Worm (Caenorhabditis elegans) whole organism, L2 larva: ENCODE measurements around the gene nhr-35.

Source experiments
- C34F6.9 ChIP-seq: fragments of 150-350 bp; optimal IDR thresholded peaks from 2 replicates; lab custom pipeline; 2014; ENCODE audit warnings: missing biosample characterization, missing genetic modification characterization
- F13H6.1 ChIP-seq: sonication (generic microtip); optimal IDR thresholded peaks from 2 replicates; lab custom pipeline; 2016; ENCODE audit warnings: missing genetic modification characterization, missing compliant biosample characterization
- R02D3.7 ChIP-seq: fragments of 150-350 bp; optimal IDR thresholded peaks from 2 replicates; lab custom pipeline; 2014; ENCODE audit warnings: missing biosample characterization, missing genetic modification characterization
- Y55F3AM.14 ChIP-seq: fragments of 200-800 bp; sonication (Bioruptor generic); optimal IDR thresholded peaks from 2 replicates; lab custom pipeline; 2018; ENCODE audit warnings: mild to moderate bottlenecking, missing genetic modification characterization, missing compliant biosample characterization
- ZK546.5 ChIP-seq: sonication (generic microtip); optimal IDR thresholded peaks from 2 replicates; lab custom pipeline; 2017; ENCODE audit warnings: missing biosample characterization, missing genetic modification characterization
- alr-1 ChIP-seq: fragments of 150-350 bp; optimal IDR thresholded peaks from 2 replicates; lab custom pipeline; 2014; ENCODE audit warnings: missing biosample characterization, missing genetic modification characterization
- ama-1 ChIP-seq: fragments of 150-350 bp; optimal IDR thresholded peaks from 2 replicates; lab custom pipeline; 2018; ENCODE audit warnings: inconsistent platforms
- blmp-1 ChIP-seq: sonication (generic microtip); optimal IDR thresholded peaks from 2 replicates; lab custom pipeline; 2017; ENCODE audit warnings: missing genetic modification characterization, mild to moderate bottlenecking, missing compliant biosample characterization, antibody characterized with exemption, moderate library complexity; ENCODE audit not compliant: insufficient read depth
- ceh-82 ChIP-seq: fragments of 150-350 bp; optimal IDR thresholded peaks from 2 replicates; lab custom pipeline; 2014; ENCODE audit warnings: missing biosample characterization, missing genetic modification characterization
- crh-2 ChIP-seq: sonication (generic microtip); optimal IDR thresholded peaks from 2 replicates; lab custom pipeline; 2017; ENCODE audit warnings: missing biosample characterization, missing genetic modification characterization
- dmd-4 ChIP-seq: sonication (generic microtip); optimal IDR thresholded peaks from 2 replicates; lab custom pipeline; 2017; ENCODE audit warnings: missing biosample characterization, missing genetic modification characterization
- egl-27 ChIP-seq: sonication (generic microtip); optimal IDR thresholded peaks from 3 replicates; lab custom pipeline; 2017; ENCODE audit warnings: missing biosample characterization, missing genetic modification reagents, missing genetic modification characterization
- elt-1 ChIP-seq: fragments of 150-350 bp; optimal IDR thresholded peaks from 2 replicates; lab custom pipeline; 2014; ENCODE audit warnings: missing biosample characterization, missing genetic modification characterization
- fos-1 ChIP-seq: fragments of 150-350 bp; optimal IDR thresholded peaks from 2 replicates; lab custom pipeline; 2014; ENCODE audit warnings: missing biosample characterization, missing genetic modification characterization
- gmeb-1 ChIP-seq: fragments of 150-350 bp; optimal IDR thresholded peaks from 2 replicates; lab custom pipeline; 2014; ENCODE audit warnings: missing biosample characterization, missing genetic modification characterization
- lin-11 ChIP-seq: fragments of 150-350 bp; sonication (generic microtip); optimal IDR thresholded peaks from 2 replicates; lab custom pipeline; 2014; ENCODE audit warnings: missing biosample characterization, missing genetic modification characterization, inconsistent platforms, mixed read lengths
- lin-39 ChIP-seq: fragments of 150-350 bp; optimal IDR thresholded peaks from 2 replicates; lab custom pipeline; 2014; ENCODE audit warnings: missing biosample characterization, missing genetic modification reagents, missing genetic modification characterization
- lsy-2 ChIP-seq, 2 experiments: fragments of 150-350 bp in 1 of 2; sonication (generic microtip) in 1 of 2; optimal IDR thresholded peaks; 2 replicates each; lab custom pipeline; 2014 to 2017; ENCODE audit warnings: missing biosample characterization in 2 of 2, missing genetic modification characterization in 2 of 2
- mab-5 ChIP-seq: fragments of 150-350 bp; optimal IDR thresholded peaks from 2 replicates; lab custom pipeline; 2014; ENCODE audit warnings: missing biosample characterization, missing genetic modification characterization
- mbf-1 ChIP-seq: sonication (generic microtip); optimal IDR thresholded peaks from 2 replicates; lab custom pipeline; 2017; ENCODE audit warnings: missing biosample characterization, missing genetic modification characterization
- mdl-1 ChIP-seq, 2 experiments: fragments of 150-350 bp in 1 of 2; sonication (generic microtip) in 1 of 2; optimal IDR thresholded peaks; 2 replicates each; lab custom pipeline; 2017; ENCODE audit warnings: missing biosample characterization in 2 of 2, missing genetic modification characterization in 2 of 2
- nhr-10 ChIP-seq: sonication (generic microtip); optimal IDR thresholded peaks from 2 replicates; lab custom pipeline; 2017; ENCODE audit warnings: missing biosample characterization, missing genetic modification characterization
- nhr-11 ChIP-seq: fragments of 150-350 bp; optimal IDR thresholded peaks from 2 replicates; lab custom pipeline; 2014; ENCODE audit warnings: missing biosample characterization, missing genetic modification characterization
- nhr-12 ChIP-seq: fragments of 150-350 bp; optimal IDR thresholded peaks from 2 replicates; lab custom pipeline; 2014; ENCODE audit warnings: missing biosample characterization, missing genetic modification characterization
- nhr-129 ChIP-seq: fragments of 150-350 bp; optimal IDR thresholded peaks from 2 replicates; lab custom pipeline; 2014; ENCODE audit warnings: missing biosample characterization, missing genetic modification characterization
- nhr-23 ChIP-seq: fragments of 150-350 bp; optimal IDR thresholded peaks from 2 replicates; lab custom pipeline; 2014; ENCODE audit warnings: missing biosample characterization, missing genetic modification reagents, missing genetic modification characterization
- nhr-237 ChIP-seq: fragments of 150-350 bp; optimal IDR thresholded peaks from 2 replicates; lab custom pipeline; 2014; ENCODE audit warnings: missing biosample characterization, missing genetic modification characterization
- nhr-25 ChIP-seq: fragments of 150-350 bp; sonication (generic microtip); optimal IDR thresholded peaks from 3 replicates; lab custom pipeline; 2014; ENCODE audit warnings: missing biosample characterization, missing genetic modification characterization
- nhr-6 ChIP-seq: fragments of 150-350 bp; optimal IDR thresholded peaks from 2 replicates; lab custom pipeline; 2014; ENCODE audit warnings: missing biosample characterization, missing genetic modification characterization
- nhr-77 ChIP-seq: fragments of 150-350 bp; optimal IDR thresholded peaks from 2 replicates; lab custom pipeline; 2014; ENCODE audit warnings: missing biosample characterization, missing genetic modification characterization
- peb-1 ChIP-seq: fragments of 150-350 bp; optimal IDR thresholded peaks from 2 replicates; lab custom pipeline; 2014; ENCODE audit warnings: missing biosample characterization, missing genetic modification characterization
- sem-4 ChIP-seq: fragments of 150-350 bp; optimal IDR thresholded peaks from 2 replicates; lab custom pipeline; 2014; ENCODE audit warnings: missing biosample characterization, missing genetic modification reagents, missing genetic modification characterization
- skn-1 ChIP-seq: sonication (generic microtip); optimal IDR thresholded peaks from 2 replicates; lab custom pipeline; 2017; ENCODE audit warnings: missing biosample characterization, missing genetic modification characterization
- sma-3 ChIP-seq: sonication (generic microtip); optimal IDR thresholded peaks from 2 replicates; lab custom pipeline; 2016; ENCODE audit warnings: missing genetic modification reagents, missing genetic modification characterization, missing compliant biosample characterization
- sma-9 ChIP-seq, 2 experiments: fragments of 150-350 bp in 1 of 2; sonication (generic microtip) in 1 of 2; optimal IDR thresholded peaks; 2 replicates each; lab custom pipeline; 2014 to 2016; ENCODE audit warnings: missing genetic modification characterization in 2 of 2, mild to moderate bottlenecking in 1 of 2, missing biosample characterization in 1 of 2, missing compliant biosample characterization in 1 of 2, missing genetic modification reagents in 1 of 2, moderate library complexity in 1 of 2
- zag-1 ChIP-seq: fragments of 150-350 bp; optimal IDR thresholded peaks from 2 replicates; lab custom pipeline; 2014; ENCODE audit warnings: missing biosample characterization, missing genetic modification characterization
- ztf-11 ChIP-seq: sonication (generic microtip); optimal IDR thresholded peaks from 2 replicates; lab custom pipeline; 2017; ENCODE audit warnings: missing biosample characterization, missing genetic modification characterization
- ztf-4 ChIP-seq: fragments of 150-350 bp; optimal IDR thresholded peaks from 2 replicates; lab custom pipeline; 2014; ENCODE audit warnings: missing biosample characterization, missing genetic modification characterization

The nhr-35 gene

ce11 chrX:4498478-4498877 is 34.0 kb upstream of the nhr-35 start:
- TF ChIP-seq dmd-4 (tag; lab: Kevin White, UChicago), result no peak
- no peak for TF ChIP-seq nhr-77 (tag; lab: Kevin White, UChicago)
- no peak for TF ChIP-seq sem-4 (tag; lab: Kevin White, UChicago)
- no peak for TF ChIP-seq F13H6.1 (tag; lab: Kevin White, UChicago)
- TF ChIP-seq mab-5, result no peak
- TF ChIP-seq fos-1, result no peak
- TF ChIP-seq ceh-82, result no peak

DNA sequence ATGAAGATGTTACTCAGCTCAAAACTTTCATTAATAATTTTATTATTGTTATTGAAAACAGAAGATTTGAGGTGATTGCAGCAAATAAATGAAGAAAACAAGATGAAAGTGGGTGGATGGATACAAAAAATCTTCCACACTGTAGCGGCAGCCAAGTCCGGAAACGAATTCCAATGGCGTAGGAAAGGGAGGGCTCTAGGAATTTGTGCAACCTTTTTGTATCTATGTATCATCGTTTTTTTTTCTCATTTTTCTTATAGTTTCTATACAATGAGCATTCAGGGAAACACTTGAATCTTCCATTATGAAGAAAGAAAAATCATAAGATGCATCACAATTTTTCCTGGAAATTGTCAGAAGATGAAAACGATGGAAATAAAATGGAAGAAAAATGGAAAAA is 32.0 kb upstream of the nhr-35 start:
- TF ChIP-seq nhr-23, result no peak
- TF ChIP-seq fos-1, result no peak
- TF ChIP-seq Y55F3AM.14 (GFP tag; lab: Kevin White, UChicago), result no peak
- TF ChIP-seq lin-39 (tag; lab: Kevin White, UChicago), result no peak
- TF ChIP-seq alr-1 (tag; lab: Kevin White, UChicago), result no peak
- no peak for TF ChIP-seq peb-1 (tag; lab: Kevin White, UChicago)
- no peak for TF ChIP-seq nhr-129 (tag; lab: Kevin White, UChicago)
- no peak for TF ChIP-seq sma-9 (GFP tag; optimal IDR thresholded peaks at IDR 0.05; lab: Kevin White, UChicago)
- TF ChIP-seq sma-9 (tag; optimal IDR thresholded peaks at IDR 0.05; lab: Kevin White, UChicago), result no peak
- TF ChIP-seq nhr-6 (tag; lab: Kevin White, UChicago), result no peak
- no peak for TF ChIP-seq R02D3.7 (tag; lab: Kevin White, UChicago)
- no peak for TF ChIP-seq dmd-4 (tag; lab: Kevin White, UChicago)
- no peak for TF ChIP-seq elt-1 (tag; lab: Kevin White, UChicago)
- TF ChIP-seq mab-5, result no peak
- no peak for TF ChIP-seq nhr-11 (tag; lab: Kevin White, UChicago)
- no peak for TF ChIP-seq ztf-11 (tag; lab: Kevin White, UChicago)
- TF ChIP-seq nhr-10 (tag; lab: Kevin White, UChicago), result no peak
- TF ChIP-seq mbf-1 (tag; lab: Kevin White, UChicago), result no peak
- TF ChIP-seq C34F6.9, result no peak
- no peak for TF ChIP-seq nhr-77 (tag; lab: Kevin White, UChicago)
- TF ChIP-seq, all 48 proteins: peak for 0

- no peak for TF ChIP-seq blmp-1 (tag; lab: Kevin White, UChicago)
- TF ChIP-seq sem-4 (tag; lab: Kevin White, UChicago), result no peak
- no peak for TF ChIP-seq lin-11
- TF ChIP-seq skn-1 (tag; lab: Kevin White, UChicago), result no peak
- no peak for TF ChIP-seq ZK546.5
- no peak for TF ChIP-seq nhr-11 (tag; lab: Kevin White, UChicago)
- TF ChIP-seq R02D3.7 (tag; lab: Kevin White, UChicago), result no peak
- no peak for TF ChIP-seq sma-9 (GFP tag; optimal IDR thresholded peaks at IDR 0.05; lab: Kevin White, UChicago)
- TF ChIP-seq sma-9 (tag; optimal IDR thresholded peaks at IDR 0.05; lab: Kevin White, UChicago), result no peak
- TF ChIP-seq ceh-82, result no peak
- TF ChIP-seq ama-1 (lab: Kevin White, UChicago), result no peak
- TF ChIP-seq mdl-1 (tag; optimal IDR thresholded peaks at IDR 0.05; lab: Kevin White, UChicago), result no peak
- no peak for TF ChIP-seq mab-5
- no peak for TF ChIP-seq gmeb-1 (tag; lab: Kevin White, UChicago)
- no peak for TF ChIP-seq zag-1 (tag; lab: Kevin White, UChicago)
- no peak for TF ChIP-seq fos-1
- TF ChIP-seq nhr-77 (tag; lab: Kevin White, UChicago), result no peak
- no peak for TF ChIP-seq nhr-12 (tag; lab: Kevin White, UChicago)
- TF ChIP-seq nhr-25, result no peak
- no peak for TF ChIP-seq alr-1 (tag; lab: Kevin White, UChicago)
- TF ChIP-seq nhr-237, result no peak
Measured at ce11 chrX:4502039-4502438, 30.5 kb upstream of the nhr-35 start.

- TF ChIP-seq fos-1, result no peak
- TF ChIP-seq crh-2, result peak; percentile 63
- TF ChIP-seq, all 48 proteins: peak for 1
Measured at ce11 chrX:4503259-4503658, 29.2 kb upstream of the nhr-35 start.

- no peak for TF ChIP-seq lin-11
- no peak for TF ChIP-seq ceh-82
- peak; percentile 19 for TF ChIP-seq nhr-25
- TF ChIP-seq sem-4 (tag; lab: Kevin White, UChicago), result no peak
- peak; percentile 54 for TF ChIP-seq C34F6.9
- no peak for TF ChIP-seq sma-3 (GFP tag; lab: Kevin White, UChicago)
- no peak for TF ChIP-seq sma-9 (GFP tag; optimal IDR thresholded peaks at IDR 0.05; lab: Kevin White, UChicago)
- no peak for TF ChIP-seq sma-9 (tag; optimal IDR thresholded peaks at IDR 0.05; lab: Kevin White, UChicago)
- TF ChIP-seq ZK546.5, result no peak
- TF ChIP-seq peb-1 (tag; lab: Kevin White, UChicago), result no peak
- no peak for TF ChIP-seq elt-1 (tag; lab: Kevin White, UChicago)
- TF ChIP-seq lin-39 (tag; lab: Kevin White, UChicago), result no peak
- no peak for TF ChIP-seq blmp-1 (tag; lab: Kevin White, UChicago)
- no peak for TF ChIP-seq R02D3.7 (tag; lab: Kevin White, UChicago)
- TF ChIP-seq egl-27, result no peak
- no peak for TF ChIP-seq nhr-10 (tag; lab: Kevin White, UChicago)
- TF ChIP-seq lsy-2 (tag; optimal IDR thresholded peaks at IDR 0.05; lab: Kevin White, UChicago), result peak in 1 of 2 experiments; percentile 18
- no peak for TF ChIP-seq ztf-4 (tag; lab: Kevin White, UChicago)
- peak in 1 of 2 experiments; percentile 8 for TF ChIP-seq mdl-1 (tag; optimal IDR thresholded peaks at IDR 0.05; lab: Kevin White, UChicago)
- no peak for TF ChIP-seq nhr-6 (tag; lab: Kevin White, UChicago)
- no peak for TF ChIP-seq mab-5
- peak; percentile 45 for TF ChIP-seq crh-2
- no peak for TF ChIP-seq zag-1 (tag; lab: Kevin White, UChicago)
- TF ChIP-seq fos-1, result peak; percentile 4
- TF ChIP-seq nhr-129 (tag; lab: Kevin White, UChicago), result peak; percentile 22
- no peak for TF ChIP-seq ztf-11 (tag; lab: Kevin White, UChicago)
Measured at ce11 chrX:4504108-4504668, 28.3 kb upstream of the nhr-35 start, which contains the start of gene dgk-2. Gene dgk-2 (minus strand): TSS chrX:4504388.
